Worm (Caenorhabditis elegans) whole organism, L1 larva: ENCODE measurements around the gene fipr-8.

Experiments used
- F16B12.6 ChIP-seq: fragments of 150-350 bp; optimal IDR thresholded peaks from 2 replicates; lab custom pipeline; 2014; ENCODE audit warnings: missing biosample characterization, missing genetic modification characterization
- Y116A8C.19 ChIP-seq: sonication (generic microtip); optimal IDR thresholded peaks from 2 replicates; lab custom pipeline; 2016; ENCODE audit warnings: missing compliant biosample characterization, missing genetic modification characterization, borderline replicate concordance
- aha-1 ChIP-seq: fragments of 150-350 bp; optimal IDR thresholded peaks from 2 replicates; lab custom pipeline; 2014; ENCODE audit warnings: missing biosample characterization, missing genetic modification characterization
- aly-2 ChIP-seq: fragments of 150-350 bp; optimal IDR thresholded peaks from 2 replicates; lab custom pipeline; 2014; ENCODE audit warnings: missing biosample characterization, missing genetic modification characterization
- ama-1 ChIP-seq: fragments of 150-350 bp; optimal IDR thresholded peaks from 2 replicates; lab custom pipeline; 2014
- ceh-63 ChIP-seq: fragments of 200-800 bp; sonication (Bioruptor generic); optimal IDR thresholded peaks from 2 replicates; lab custom pipeline; 2018; ENCODE audit warnings: mild to moderate bottlenecking, missing genetic modification characterization, missing compliant biosample characterization
- ceh-88 ChIP-seq: fragments of 200-800 bp; sonication (Bioruptor generic); IDR thresholded peaks from 2 replicates; pipeline ENCODE4 v1.3.6; 2022; ENCODE audit warnings: missing genetic modification characterization, missing compliant biosample characterization
- ceh-90 ChIP-seq: sonication (generic microtip); optimal IDR thresholded peaks from 2 replicates; lab custom pipeline; 2016; ENCODE audit warnings: missing genetic modification characterization, missing compliant biosample characterization
- dsc-1 ChIP-seq: sonication (generic microtip); optimal IDR thresholded peaks from 2 replicates; lab custom pipeline; 2016; ENCODE audit warnings: mild to moderate bottlenecking, missing genetic modification characterization, missing compliant biosample characterization
- elt-2 ChIP-seq: sonication (generic microtip); optimal IDR thresholded peaks from 2 replicates; lab custom pipeline; 2016; ENCODE audit warnings: missing genetic modification characterization, mild to moderate bottlenecking, inconsistent platforms, missing compliant biosample characterization, missing genetic modification reagents
- elt-3 ChIP-seq, 6 experiments: fragments of 150-350 bp in 1 of 6; sonication (generic microtip); optimal IDR thresholded peaks; 2 replicates each; lab custom pipeline; 2017 to 2018; ENCODE audit warnings: missing biosample characterization in 6 of 6, missing genetic modification characterization in 6 of 6, inconsistent platforms in 1 of 6
- fkh-10 ChIP-seq: sonication (generic microtip); optimal IDR thresholded peaks from 2 replicates; lab custom pipeline; 2017; ENCODE audit warnings: missing biosample characterization, missing genetic modification reagents, missing genetic modification characterization
- fkh-8 ChIP-seq: sonication (generic microtip); optimal IDR thresholded peaks from 2 replicates; lab custom pipeline; 2016; ENCODE audit warnings: mild to moderate bottlenecking, missing genetic modification characterization, missing compliant biosample characterization
- fos-1 ChIP-seq: fragments of 150-350 bp; optimal IDR thresholded peaks from 2 replicates; lab custom pipeline; 2014; ENCODE audit warnings: missing biosample characterization, missing genetic modification characterization
- grh-1 ChIP-seq: fragments of 200-800 bp; sonication (Bioruptor generic); IDR thresholded peaks from 2 replicates; pipeline ENCODE4 v1.3.6; 2022; ENCODE audit warnings: missing genetic modification reagents, missing genetic modification characterization, missing compliant biosample characterization
- hlh-17 ChIP-seq: fragments of 200-800 bp; sonication (Bioruptor generic); optimal IDR thresholded peaks from 2 replicates; lab custom pipeline; 2018; ENCODE audit warnings: missing genetic modification characterization, mild to moderate bottlenecking, missing compliant biosample characterization, moderate library complexity, borderline replicate concordance
- hlh-4 ChIP-seq: sonication (generic microtip); optimal IDR thresholded peaks from 2 replicates; lab custom pipeline; 2016; ENCODE audit warnings: mild to moderate bottlenecking, missing genetic modification characterization, missing compliant biosample characterization
- lin-13 ChIP-seq: fragments of 150-350 bp; optimal IDR thresholded peaks from 2 replicates; lab custom pipeline; 2014; ENCODE audit warnings: missing biosample characterization, missing genetic modification reagents, missing genetic modification characterization
- lin-39 ChIP-seq: fragments of 150-350 bp; optimal IDR thresholded peaks from 2 replicates; lab custom pipeline; 2014; ENCODE audit warnings: missing biosample characterization, missing genetic modification reagents, missing genetic modification characterization
- lir-3 ChIP-seq: sonication (generic microtip); optimal IDR thresholded peaks from 2 replicates; lab custom pipeline; 2016; ENCODE audit warnings: mild to moderate bottlenecking, missing genetic modification characterization, moderate library complexity, missing compliant biosample characterization; ENCODE audit not compliant: poor library complexity
- lsy-2 ChIP-seq, 2 experiments: fragments of 150-350 bp; optimal IDR thresholded peaks; 2 replicates each; lab custom pipeline; 2014; ENCODE audit warnings: missing biosample characterization in 2 of 2, missing genetic modification characterization in 2 of 2
- mep-1 ChIP-seq: fragments of 150-350 bp; optimal IDR thresholded peaks from 2 replicates; lab custom pipeline; 2014; ENCODE audit warnings: missing biosample characterization, missing genetic modification characterization
- nhr-11 ChIP-seq: fragments of 150-350 bp; optimal IDR thresholded peaks from 2 replicates; lab custom pipeline; 2014; ENCODE audit warnings: missing biosample characterization, missing genetic modification characterization
- nhr-20 ChIP-seq: sonication (generic microtip); optimal IDR thresholded peaks from 2 replicates; lab custom pipeline; 2016; ENCODE audit warnings: mild to moderate bottlenecking, missing genetic modification characterization, missing compliant biosample characterization
- nhr-237 ChIP-seq: fragments of 150-350 bp; optimal IDR thresholded peaks from 2 replicates; lab custom pipeline; 2014; ENCODE audit warnings: missing biosample characterization, missing genetic modification characterization
- nhr-28 ChIP-seq: fragments of 150-350 bp; optimal IDR thresholded peaks from 2 replicates; lab custom pipeline; 2014; ENCODE audit warnings: missing biosample characterization, missing genetic modification characterization
- nhr-71 ChIP-seq: sonication (generic microtip); optimal IDR thresholded peaks from 2 replicates; lab custom pipeline; 2016; ENCODE audit warnings: mild to moderate bottlenecking, missing genetic modification characterization, moderate library complexity, missing compliant biosample characterization
- nhr-84 ChIP-seq: sonication (generic microtip); optimal IDR thresholded peaks from 2 replicates; lab custom pipeline; 2017; ENCODE audit warnings: missing biosample characterization, missing genetic modification characterization
- nhr-90 ChIP-seq: sonication (generic microtip); optimal IDR thresholded peaks from 2 replicates; lab custom pipeline; 2016; ENCODE audit warnings: mild to moderate bottlenecking, missing genetic modification characterization, missing compliant biosample characterization; ENCODE audit not compliant: poor library complexity
- pax-3 ChIP-seq: fragments of 200-800 bp; sonication (Bioruptor generic); optimal IDR thresholded peaks from 2 replicates; lab custom pipeline; 2018; ENCODE audit warnings: mild to moderate bottlenecking, missing genetic modification characterization, moderate library complexity, missing compliant biosample characterization
- pqm-1 ChIP-seq: sonication (generic microtip); optimal IDR thresholded peaks from 3 replicates; lab custom pipeline; 2017; ENCODE audit warnings: missing biosample characterization, missing genetic modification characterization
- rnt-1 ChIP-seq: sonication (generic microtip); optimal IDR thresholded peaks from 2 replicates; lab custom pipeline; 2016; ENCODE audit warnings: mild to moderate bottlenecking, missing genetic modification characterization, moderate library complexity, missing compliant biosample characterization
- snpc-4 ChIP-seq: fragments of 150-350 bp; optimal IDR thresholded peaks from 2 replicates; lab custom pipeline; 2014; ENCODE audit warnings: missing biosample characterization, missing genetic modification characterization
- snu-23 ChIP-seq: sonication (generic microtip); optimal IDR thresholded peaks from 2 replicates; lab custom pipeline; 2016; ENCODE audit warnings: missing genetic modification characterization, missing compliant biosample characterization
- sox-4 ChIP-seq: sonication (generic microtip); optimal IDR thresholded peaks from 2 replicates; lab custom pipeline; 2016; ENCODE audit warnings: missing genetic modification characterization, missing compliant biosample characterization
- sptf-1 ChIP-seq: fragments of 150-350 bp; optimal IDR thresholded peaks from 2 replicates; lab custom pipeline; 2014; ENCODE audit warnings: missing biosample characterization, missing genetic modification characterization
- sup-37 ChIP-seq: fragments of 200-800 bp; sonication (Bioruptor generic); optimal IDR thresholded peaks from 2 replicates; lab custom pipeline; 2018; ENCODE audit warnings: mild to moderate bottlenecking, missing genetic modification characterization, missing compliant biosample characterization
- tbx-2 ChIP-seq: sonication (generic microtip); optimal IDR thresholded peaks from 2 replicates; lab custom pipeline; 2016; ENCODE audit warnings: missing genetic modification characterization, missing compliant biosample characterization
- tlp-1 ChIP-seq: fragments of 150-350 bp; optimal IDR thresholded peaks from 2 replicates; lab custom pipeline; 2014; ENCODE audit warnings: missing biosample characterization, missing genetic modification characterization
- unc-62 ChIP-seq: fragments of 150-350 bp; optimal IDR thresholded peaks from 2 replicates; lab custom pipeline; 2014; ENCODE audit warnings: missing biosample characterization, missing genetic modification reagents, missing genetic modification characterization
- unc-98 ChIP-seq: fragments of 200-800 bp; sonication (Bioruptor generic); IDR thresholded peaks from 2 replicates; pipeline ENCODE4 v1.3.6; 2022; ENCODE audit warnings: missing genetic modification characterization, missing compliant biosample characterization
- xbp-1 ChIP-seq: sonication (generic microtip); optimal IDR thresholded peaks from 2 replicates; lab custom pipeline; 2016; ENCODE audit warnings: missing genetic modification characterization, missing compliant biosample characterization
- zip-4 ChIP-seq: fragments of 200-800 bp; sonication (Bioruptor generic); optimal IDR thresholded peaks from 2 replicates; lab custom pipeline; 2018; ENCODE audit warnings: mild to moderate bottlenecking, missing genetic modification characterization, moderate library complexity, missing compliant biosample characterization

Gene fipr-8

DNA sequence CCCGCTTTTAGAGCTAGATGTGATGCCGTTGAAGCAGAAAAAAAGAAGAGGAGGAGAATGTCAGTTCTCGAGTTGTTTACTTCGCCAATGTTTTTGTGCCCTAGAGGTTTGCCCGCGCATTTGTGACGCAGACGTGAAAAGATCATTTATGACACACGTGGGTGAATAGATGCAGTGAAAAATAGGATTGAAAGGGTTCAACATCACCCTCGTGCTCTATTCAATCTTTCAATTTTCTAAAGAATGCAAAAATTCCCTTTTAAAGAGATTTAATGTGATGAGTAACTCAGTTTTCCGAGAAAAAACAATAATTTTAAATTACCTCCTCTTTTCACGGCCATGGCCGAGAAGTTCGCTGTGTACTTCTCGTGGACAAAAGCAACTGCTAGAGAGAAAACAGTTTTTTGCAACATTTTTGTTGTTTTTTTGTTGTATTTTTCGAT, 6.7 kb upstream of the fipr-8 start (continued):
- TF ChIP-seq unc-98 (no peak), hlh-17 (GFP tag; lab: Kevin White, UChicago) (no peak), elt-2 (tag; lab: Kevin White, UChicago) (no peak), ceh-88 (GFP tag; lab: Robert Waterston, UW) (0 out of 2 replicates have a peak, but pooled peaks have one; percentile 48), grh-1 (GFP tag; lab: Robert Waterston, UW) (no peak), lir-3 (peak; percentile 21), ceh-90 (tag; lab: Kevin White, UChicago) (peak; percentile 31), Y116A8C.19 (tag; lab: Kevin White, UChicago) (no peak), nhr-84 (tag; lab: Kevin White, UChicago) (no peak), dsc-1 (peak; percentile 91), elt-3 (tag; optimal IDR thresholded peaks at IDR 0.05; lab: Kevin White, UChicago) (no peak), sptf-1 (tag; lab: Kevin White, UChicago) (no peak), xbp-1 (tag; lab: Kevin White, UChicago) (peak; percentile 34), pqm-1 (tag; lab: Kevin White, UChicago) (no peak), unc-62 (GFP tag; lab: Kevin White, UChicago) (no peak), lsy-2 (tag; optimal IDR thresholded peaks at IDR 0.05; lab: Kevin White, UChicago) (peak; percentile 53 to 57), tbx-2 (tag; lab: Kevin White, UChicago) (no peak), aha-1 (tag; lab: Kevin White, UChicago) (no peak), nhr-11 (peak; percentile 31), nhr-20 (peak; percentile 30), sox-4 (tag; lab: Kevin White, UChicago) (peak; percentile 68), sup-37 (GFP tag; lab: Kevin White, UChicago) (no peak), lin-13 (GFP tag; lab: Kevin White, UChicago) (peak; percentile 13), lin-39 (tag; lab: Kevin White, UChicago) (no peak), snu-23 (GFP tag; lab: Kevin White, UChicago) (peak; percentile 51), aly-2 (tag; lab: Kevin White, UChicago) (no peak), ama-1 (lab: Kevin White, UChicago) (no peak), F16B12.6 (tag; lab: Kevin White, UChicago) (no peak), fos-1 (tag; lab: Kevin White, UChicago) (peak; percentile 56), nhr-28 (tag; lab: Kevin White, UChicago) (no peak), snpc-4 (tag; lab: Kevin White, UChicago) (no peak), nhr-90 (tag; lab: Kevin White, UChicago) (no peak), hlh-4 (tag; lab: Kevin White, UChicago) (no peak), ceh-63 (GFP tag; lab: Kevin White, UChicago) (no peak), zip-4 (GFP tag; lab: Kevin White, UChicago) (no peak), mep-1 (tag; lab: Kevin White, UChicago) (peak; percentile 44), tlp-1 (tag; lab: Kevin White, UChicago) (no peak), nhr-237 (tag; lab: Kevin White, UChicago) (no peak)

ce11 chrV:10245615-10246014, 5.9 kb upstream of the fipr-8 start:
- TF ChIP-seq dsc-1: peak; percentile 6
- no peak for TF ChIP-seq pax-3 (tag; lab: Kevin White, UChicago)
- no peak for TF ChIP-seq unc-98
- TF ChIP-seq unc-62 (GFP tag; lab: Kevin White, UChicago): no peak
- TF ChIP-seq, all 84 proteins: peak for 1

ce11 chrV:10244018-10244720, 4.4 kb upstream of the fipr-8 start:
- TF ChIP-seq fkh-8 (tag; lab: Kevin White, UChicago): peak; percentile 11
- peak; percentile 34 for TF ChIP-seq elt-2 (tag; lab: Kevin White, UChicago)
- TF ChIP-seq fos-1 (tag; lab: Kevin White, UChicago): no peak
- TF ChIP-seq tbx-2 (tag; lab: Kevin White, UChicago): no peak
- TF ChIP-seq ama-1 (lab: Kevin White, UChicago): no peak
- TF ChIP-seq snu-23 (GFP tag; lab: Kevin White, UChicago): no peak
- no peak for TF ChIP-seq fkh-10 (GFP tag; lab: Kevin White, UChicago)
- TF ChIP-seq unc-98: no peak
- TF ChIP-seq dsc-1: peak; percentile 73
- no peak for TF ChIP-seq rnt-1 (tag; lab: Kevin White, UChicago)
- no peak for TF ChIP-seq hlh-17 (GFP tag; lab: Kevin White, UChicago)
- no peak for TF ChIP-seq nhr-71 (tag; lab: Kevin White, UChicago)
